Fruit fly (Drosophila melanogaster) whole organism, prepupa: ENCODE measurements around the gene CG10793.

Source experiments
- Blimp-1 ChIP-seq: fragments of 200-800 bp; sonication (Bioruptor generic); optimal IDR thresholded peaks from 3 replicates; lab custom pipeline; 2017; ENCODE audit warnings: missing biosample characterization, missing genetic modification characterization, mild to moderate bottlenecking, moderate library complexity, missing genetic modification reagents
- CG10631 ChIP-seq: fragments of 200-800 bp; sonication (Bioruptor generic); optimal IDR thresholded peaks from 2 replicates; lab custom pipeline; 2016; ENCODE audit warnings: missing biosample characterization, missing genetic modification characterization
- CG10669 ChIP-seq: fragments of 200-800 bp; sonication (Bioruptor generic); optimal IDR thresholded peaks from 3 replicates; lab custom pipeline; 2018; ENCODE audit warnings: missing biosample characterization, mild to moderate bottlenecking, missing genetic modification characterization, moderate library complexity
- CG11902 ChIP-seq: fragments of 200-800 bp; sonication (Bioruptor generic); optimal IDR thresholded peaks from 3 replicates; lab custom pipeline; 2016; ENCODE audit warnings: missing biosample characterization, missing genetic modification characterization
- CG15336 ChIP-seq: fragments of 200-800 bp; sonication (Bioruptor generic); IDR thresholded peaks from 2 replicates; pipeline ENCODE4 v1.3.6; 2022; ENCODE audit warnings: missing biosample characterization, missing genetic modification characterization
- CG1621 ChIP-seq: fragments of 200-800 bp; sonication (Bioruptor generic); optimal IDR thresholded peaks from 3 replicates; lab custom pipeline; 2018; ENCODE audit warnings: missing biosample characterization, mild to moderate bottlenecking, missing genetic modification characterization
- CG3032 ChIP-seq: fragments of 200-800 bp; optimal IDR thresholded peaks from 2 replicates; lab custom pipeline; 2019; ENCODE audit warnings: missing biosample characterization, mild to moderate bottlenecking, missing genetic modification characterization, moderate library complexity
- CG31627 ChIP-seq: fragments of 200-800 bp; sonication (Bioruptor generic); optimal IDR thresholded peaks from 3 replicates; lab custom pipeline; 2016; ENCODE audit warnings: missing biosample characterization, missing genetic modification characterization
- CG34406 ChIP-seq: fragments of 200-800 bp; sonication (Bioruptor generic); optimal IDR thresholded peaks from 3 replicates; lab custom pipeline; 2016; ENCODE audit warnings: missing biosample characterization, missing genetic modification characterization
- CG3919 ChIP-seq: fragments of 200-800 bp; sonication (Bioruptor generic); optimal IDR thresholded peaks from 3 replicates; lab custom pipeline; 2016; ENCODE audit warnings: missing biosample characterization, missing genetic modification characterization
- CG6163 ChIP-seq: fragments of 200-800 bp; sonication (Bioruptor generic); IDR thresholded peaks from 3 replicates; pipeline ENCODE4 v1.3.6; 2022; ENCODE audit warnings: missing biosample characterization, missing genetic modification characterization
- CG6276 ChIP-seq: fragments of 200-800 bp; sonication (Bioruptor generic); optimal IDR thresholded peaks from 2 replicates; lab custom pipeline; 2017; ENCODE audit warnings: missing biosample characterization, mild to moderate bottlenecking, missing genetic modification characterization
- CG6854 ChIP-seq: fragments of 200-800 bp; sonication (Bioruptor generic); optimal IDR thresholded peaks from 2 replicates; lab custom pipeline; 2017; ENCODE audit warnings: missing biosample characterization, mild to moderate bottlenecking, missing genetic modification characterization
- CG7368 ChIP-seq: fragments of 200-800 bp; sonication (Bioruptor generic); optimal IDR thresholded peaks from 3 replicates; lab custom pipeline; 2016; ENCODE audit warnings: missing biosample characterization, missing genetic modification characterization
- CG8119 ChIP-seq: fragments of 200-800 bp; sonication (Bioruptor generic); IDR thresholded peaks from 3 replicates; pipeline ENCODE4 v1.3.6; 2022; ENCODE audit warnings: missing biosample characterization, missing genetic modification characterization
- CG8319 ChIP-seq: fragments of 200-800 bp; sonication (Bioruptor generic); optimal IDR thresholded peaks from 3 replicates; lab custom pipeline; 2016; ENCODE audit warnings: missing biosample characterization, missing genetic modification characterization
- CG8632 ChIP-seq: fragments of 200-800 bp; sonication (Bioruptor generic); optimal IDR thresholded peaks from 3 replicates; lab custom pipeline; 2016; ENCODE audit warnings: missing biosample characterization, missing genetic modification characterization
- CG9139 ChIP-seq: fragments of 200-800 bp; sonication (Bioruptor generic); optimal IDR thresholded peaks from 3 replicates; lab custom pipeline; 2017; ENCODE audit warnings: missing biosample characterization, mild to moderate bottlenecking, missing genetic modification characterization
- Eip78C ChIP-seq: fragments of 200-800 bp; sonication (Bioruptor generic); peaks from one replicate; lab custom pipeline; 2016; ENCODE audit warnings: missing biosample characterization, missing genetic modification characterization
- Eip93F ChIP-seq: fragments of 200-800 bp; sonication (Bioruptor generic); optimal IDR thresholded peaks from 2 replicates; lab custom pipeline; 2016; ENCODE audit warnings: missing biosample characterization, mild to moderate bottlenecking, missing genetic modification characterization
- Ets96B ChIP-seq: fragments of 200-800 bp; optimal IDR thresholded peaks from 2 replicates; lab custom pipeline; 2019; ENCODE audit warnings: missing biosample characterization, mild to moderate bottlenecking, missing genetic modification characterization, moderate library complexity
- Gug ChIP-seq: fragments of 200-800 bp; sonication (Bioruptor generic); IDR thresholded peaks from 2 replicates; pipeline ENCODE4 v1.3.6; 2022; ENCODE audit warnings: missing biosample characterization, missing genetic modification characterization
- Hr39 ChIP-seq: fragments of 200-800 bp; sonication (Bioruptor generic); optimal IDR thresholded peaks from 2 replicates; lab custom pipeline; 2016; ENCODE audit warnings: missing biosample characterization, missing genetic modification characterization
- Hr4 ChIP-seq: fragments of 200-800 bp; sonication (Bioruptor generic); optimal IDR thresholded peaks from 3 replicates; lab custom pipeline; 2016; ENCODE audit warnings: missing biosample characterization, missing genetic modification characterization
- Met ChIP-seq: fragments of 200-800 bp; sonication (Bioruptor generic); optimal IDR thresholded peaks from 3 replicates; lab custom pipeline; 2016; ENCODE audit warnings: missing biosample characterization, missing genetic modification characterization
- Sox15 ChIP-seq: fragments of 200-800 bp; sonication (Bioruptor generic); optimal IDR thresholded peaks from 3 replicates; lab custom pipeline; 2016; ENCODE audit warnings: missing biosample characterization, missing genetic modification characterization
- achi ChIP-seq: fragments of 200-800 bp; sonication (Bioruptor generic); optimal IDR thresholded peaks from 3 replicates; lab custom pipeline; 2016; ENCODE audit warnings: missing biosample characterization, missing genetic modification characterization
- cyc ChIP-seq: fragments of 200-800 bp; sonication (Bioruptor generic); optimal IDR thresholded peaks from 3 replicates; lab custom pipeline; 2016; ENCODE audit warnings: missing biosample characterization, missing genetic modification characterization
- dsx ChIP-seq: fragments of 200-800 bp; optimal IDR thresholded peaks from 3 replicates; lab custom pipeline; 2019; ENCODE audit warnings: missing biosample characterization, mild to moderate bottlenecking, missing genetic modification characterization, moderate library complexity; ENCODE audit not compliant: poor library complexity, severe bottlenecking
- eg ChIP-seq: fragments of 200-800 bp; sonication (Bioruptor generic); IDR thresholded peaks from 3 replicates; pipeline ENCODE4 v1.3.6; 2022; ENCODE audit warnings: missing biosample characterization, missing genetic modification characterization
- esn ChIP-seq: fragments of 200-800 bp; sonication (Bioruptor generic); optimal IDR thresholded peaks from 2 replicates; lab custom pipeline; 2016; ENCODE audit warnings: missing biosample characterization, mild to moderate bottlenecking, missing genetic modification characterization, moderate library complexity
- fd59A ChIP-seq: fragments of 200-800 bp; sonication (Bioruptor generic); optimal IDR thresholded peaks from 2 replicates; lab custom pipeline; 2017; ENCODE audit warnings: missing biosample characterization, mild to moderate bottlenecking, missing genetic modification characterization, missing genetic modification reagents
- lz ChIP-seq: fragments of 200-800 bp; sonication (Bioruptor generic); optimal IDR thresholded peaks from 3 replicates; lab custom pipeline; 2016; ENCODE audit warnings: missing biosample characterization, missing genetic modification characterization
- pdm3 ChIP-seq: fragments of 200-800 bp; sonication (Bioruptor generic); optimal IDR thresholded peaks from 3 replicates; lab custom pipeline; 2016; ENCODE audit warnings: missing biosample characterization, missing genetic modification characterization
- spab ChIP-seq: fragments of 200-800 bp; sonication (Bioruptor generic); optimal IDR thresholded peaks from 2 replicates; lab custom pipeline; 2017; ENCODE audit warnings: missing biosample characterization, mild to moderate bottlenecking, missing genetic modification characterization, missing genetic modification reagents
- ss ChIP-seq, 2 experiments: fragments of 200-800 bp; sonication (Bioruptor generic); optimal IDR thresholded peaks; 2 replicates in 1 of 2; 3 replicates in 1 of 2; lab custom pipeline; 2017 to 2018; ENCODE audit warnings: mild to moderate bottlenecking in 2 of 2, missing biosample characterization in 2 of 2, missing genetic modification characterization in 2 of 2, moderate library complexity in 1 of 2
- svp ChIP-seq: fragments of 200-800 bp; sonication (Bioruptor generic); peaks from one replicate; lab custom pipeline; 2016; ENCODE audit warnings: missing biosample characterization, missing genetic modification characterization
- topi ChIP-seq: fragments of 200-800 bp; sonication (Bioruptor generic); optimal IDR thresholded peaks from 3 replicates; lab custom pipeline; 2016; ENCODE audit warnings: missing biosample characterization, missing genetic modification characterization
- vri ChIP-seq: fragments of 200-800 bp; sonication (Bioruptor generic); optimal IDR thresholded peaks from 3 replicates; lab custom pipeline; 2016; ENCODE audit warnings: missing biosample characterization, mild to moderate bottlenecking, missing genetic modification characterization

The CG10793 gene

dm6 chrX:3316302-3316701 lies at the start of gene CG10793:
Gene CG10793 (minus strand): TSS chrX:3316402.
- TF ChIP-seq svp (GFP tag; lab: Kevin White, UChicago) (no peak), CG6854 (no peak), pdm3 (GFP tag; lab: Kevin White, UChicago) (no peak), CG8319 (no peak), CG7368 (no peak), CG11902 (no peak), CG8632 (GFP tag; lab: Kevin White, UChicago) (no peak), CG6276 (GFP tag; lab: Kevin White, UChicago) (no peak), fd59A (no peak)
- TF ChIP-seq, all 60 proteins: peak for 0

DNA sequence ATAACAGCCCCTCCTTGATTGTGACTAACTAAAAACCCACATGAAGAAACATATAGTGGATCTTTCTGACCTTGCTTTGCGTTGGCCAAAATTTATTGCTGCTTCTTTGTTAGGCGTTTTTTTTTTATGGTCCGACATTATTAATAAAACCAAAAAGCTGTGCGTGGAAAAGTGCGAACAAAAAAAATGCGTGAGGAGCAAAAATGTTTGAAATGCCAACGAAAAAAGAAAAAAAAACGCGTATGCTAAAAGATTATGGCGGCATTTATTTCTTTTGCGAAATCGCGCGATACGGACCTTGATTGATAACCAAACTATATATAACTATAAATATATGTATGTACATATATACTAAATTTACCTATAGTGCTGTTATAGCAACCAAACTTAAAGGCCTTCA lies 49.4 kb upstream of the CG10793 start:
- no peak for TF ChIP-seq CG8119 (GFP tag; lab: Robert Waterston, UW)
- TF ChIP-seq lz (GFP tag; lab: Kevin White, UChicago) = no peak
- TF ChIP-seq CG10669 (GFP tag; lab: Kevin White, UChicago) = no peak
- no peak for TF ChIP-seq spab
- no peak for TF ChIP-seq CG6276 (GFP tag; lab: Kevin White, UChicago)
- no peak for TF ChIP-seq CG9139
- no peak for TF ChIP-seq Eip93F
- no peak for TF ChIP-seq Gug
- TF ChIP-seq CG3919 (GFP tag; lab: Kevin White, UChicago) = no peak
- TF ChIP-seq Hr39 = no peak
- TF ChIP-seq CG1621 (tag; lab: Kevin White, UChicago) = no peak
- TF ChIP-seq CG34406 (GFP tag; lab: Kevin White, UChicago) = no peak
- no peak for TF ChIP-seq eg (GFP tag; lab: Robert Waterston, UW)
- TF ChIP-seq CG15336 (GFP tag; lab: Robert Waterston, UW) = no peak
- no peak for TF ChIP-seq pdm3 (GFP tag; lab: Kevin White, UChicago)
- no peak for TF ChIP-seq cyc (GFP tag; lab: Kevin White, UChicago)
- no peak for TF ChIP-seq CG6163 (GFP tag; lab: Robert Waterston, UW)

DNA sequence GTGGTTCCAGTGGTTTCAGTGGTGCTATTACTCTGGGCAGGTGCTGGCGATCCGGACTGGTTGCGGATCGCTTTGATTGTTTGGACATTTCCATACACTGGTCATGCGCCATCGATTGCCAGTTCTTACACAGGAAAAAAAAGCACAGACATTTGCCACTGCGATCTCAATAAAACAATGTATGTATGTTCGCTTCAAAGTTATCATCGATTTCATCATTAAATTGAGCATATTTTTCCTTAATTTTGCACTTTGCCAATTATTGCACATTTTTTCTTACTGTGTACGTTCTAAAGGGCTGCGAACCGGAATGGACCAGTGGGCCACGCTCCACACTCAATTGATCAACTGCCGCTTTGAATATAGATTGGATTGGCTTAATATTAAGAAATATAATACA lies 47.5 kb upstream of the CG10793 start:
- no peak for TF ChIP-seq Blimp-1
- peak; percentile 16 for TF ChIP-seq Hr39
- peak; percentile 60 for TF ChIP-seq svp (GFP tag; lab: Kevin White, UChicago)
- TF ChIP-seq CG6163 (GFP tag; lab: Robert Waterston, UW) = 0 out of 3 replicates have a peak, but pooled peaks have one; percentile 41
- TF ChIP-seq Eip78C (GFP tag; lab: Kevin White, UChicago) = peak; percentile 35
- TF ChIP-seq dsx (GFP tag; lab: Kevin White, UChicago) = no peak
- peak; percentile 3 for TF ChIP-seq CG31627 (GFP tag; lab: Kevin White, UChicago)
- TF ChIP-seq Hr4 = no peak
- peak; percentile 9 for TF ChIP-seq vri
- peak; percentile 23 for TF ChIP-seq topi (GFP tag; lab: Kevin White, UChicago)
- TF ChIP-seq Met = peak; percentile 21
- no peak for TF ChIP-seq Sox15
- TF ChIP-seq eg (GFP tag; lab: Robert Waterston, UW) = 0 out of 3 replicates have a peak, but pooled peaks have one; percentile 44
- TF ChIP-seq esn = peak; percentile 7

dm6 chrX:3362436-3362835 lies 46.2 kb upstream of the CG10793 start:
- TF ChIP-seq dsx (GFP tag; lab: Kevin White, UChicago) (no peak), svp (GFP tag; lab: Kevin White, UChicago) (no peak), lz (GFP tag; lab: Kevin White, UChicago) (no peak), Gug (no peak), achi (GFP tag; lab: Kevin White, UChicago) (no peak), ss (GFP tag; optimal IDR thresholded peaks at IDR 0.05; lab: Kevin White, UChicago) (no peak), CG3032 (no peak), Ets96B (no peak), CG1621 (tag; lab: Kevin White, UChicago) (no peak), CG10631 (GFP tag; lab: Kevin White, UChicago) (no peak), CG8632 (GFP tag; lab: Kevin White, UChicago) (no peak), topi (GFP tag; lab: Kevin White, UChicago) (no peak), Eip78C (GFP tag; lab: Kevin White, UChicago) (no peak)
